Worm (Caenorhabditis elegans) whole organism, L2 larva: ENCODE data around the gene str-193.

Source experiments
- Y55F3AM.14 ChIP-seq: fragments of 200-800 bp; sonication (Bioruptor generic); optimal IDR thresholded peaks from 2 replicates; lab custom pipeline; 2018; ENCODE audit warnings: mild to moderate bottlenecking, missing genetic modification characterization, missing compliant biosample characterization
- ama-1 ChIP-seq: fragments of 150-350 bp; optimal IDR thresholded peaks from 2 replicates; lab custom pipeline; 2018; ENCODE audit warnings: inconsistent platforms
- lin-39 ChIP-seq: fragments of 150-350 bp; optimal IDR thresholded peaks from 2 replicates; lab custom pipeline; 2014; ENCODE audit warnings: missing biosample characterization, missing genetic modification reagents, missing genetic modification characterization
- nhr-237 ChIP-seq: fragments of 150-350 bp; optimal IDR thresholded peaks from 2 replicates; lab custom pipeline; 2014; ENCODE audit warnings: missing biosample characterization, missing genetic modification characterization
- nhr-77 ChIP-seq: fragments of 150-350 bp; optimal IDR thresholded peaks from 2 replicates; lab custom pipeline; 2014; ENCODE audit warnings: missing biosample characterization, missing genetic modification characterization
- unc-62 ChIP-seq: fragments of 150-350 bp; optimal IDR thresholded peaks from 2 replicates; lab custom pipeline; 2014; ENCODE audit warnings: missing biosample characterization, missing genetic modification reagents, missing genetic modification characterization
- ztf-11 ChIP-seq: sonication (generic microtip); optimal IDR thresholded peaks from 2 replicates; lab custom pipeline; 2017; ENCODE audit warnings: missing biosample characterization, missing genetic modification characterization

- TF ChIP-seq lin-39 (tag; lab: Kevin White, UChicago) (no peak), nhr-237 (tag; lab: Kevin White, UChicago) (no peak), unc-62 (GFP tag; lab: Kevin White, UChicago) (no peak), nhr-77 (tag; lab: Kevin White, UChicago) (no peak), ama-1 (no peak), Y55F3AM.14 (GFP tag; lab: Kevin White, UChicago) (no peak), ztf-11 (tag; lab: Kevin White, UChicago) (no peak)
These were observed 45.9 kb downstream of the str-193 start, which contains the start of gene F46B6.12 for ce11 chrV:9775734-9776133.
